Worm (Caenorhabditis elegans): Measurements from ENCODE around the gene F41G3.3.

The F41G3.3 gene

ce11 chrII:6783377-6783829 lies 27.1 kb downstream of the F41G3.3 start, which contains the start of gene gldi-2:
gldi-2 (plus strand) TSS chrII:6783427.
- TF ChIP-seq ets-7 (tag; optimal IDR thresholded peaks at IDR 0.05) (no peak), B0310.2 (tag; optimal IDR thresholded peaks at IDR 0.05) (no peak), hnd-1 (tag; optimal IDR thresholded peaks at IDR 0.05) (no peak), ama-1 (optimal IDR thresholded peaks at IDR 0.05) (no peak), hmg-4 (GFP tag; optimal IDR thresholded peaks at IDR 0.05) (no peak), scrt-1 (GFP tag; IDR thresholded peaks at IDR 0.05) (no peak)

DNA sequence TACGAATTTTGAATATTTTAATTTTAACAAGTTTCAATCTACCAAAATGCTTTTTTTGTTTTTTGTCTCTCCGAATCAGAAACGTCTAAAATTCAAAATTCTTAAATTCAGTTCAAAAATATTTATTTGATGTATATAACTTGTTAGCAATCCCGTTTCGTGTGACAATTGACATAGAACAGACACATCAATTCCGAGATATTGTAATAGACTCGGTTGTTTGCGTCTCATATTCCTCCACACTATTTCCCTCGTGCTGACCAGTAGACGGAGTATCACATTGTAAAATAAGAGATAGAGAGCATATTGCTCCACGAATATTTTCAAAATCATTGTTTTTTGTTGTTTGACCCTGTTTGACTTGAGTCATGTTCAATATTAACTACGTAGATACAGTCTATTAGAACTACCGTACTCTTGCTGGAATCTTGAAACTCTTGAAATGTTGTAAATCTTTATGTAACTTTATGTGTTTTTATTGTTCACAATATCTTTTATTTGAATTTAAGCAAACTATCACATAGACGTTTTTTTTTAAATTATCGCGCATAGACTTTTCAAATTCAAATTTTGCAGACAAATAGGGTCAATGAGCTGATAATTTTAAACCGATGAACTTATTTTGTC lies 32.5 kb downstream of the F41G3.3 start, which contains the start of gene T13C2.3:
Gene T13C2.3 (plus strand): TSS at position 577 of the 627 bp plus-strand sequence.
- TF ChIP-seq ets-7 (tag; optimal IDR thresholded peaks at IDR 0.05) (no peak), tbx-37 (GFP tag; conservative IDR thresholded peaks at IDR 0.05) (no peak), flt-1 (GFP tag; IDR thresholded peaks at IDR 0.05) (no peak), tbx-11 (GFP tag; IDR thresholded peaks at IDR 0.05) (no peak), hnd-1 (tag; optimal IDR thresholded peaks at IDR 0.05) (no peak), ceh-36 (tag; optimal IDR thresholded peaks at IDR 0.05) (no peak), B0310.2 (tag; optimal IDR thresholded peaks at IDR 0.05) (no peak), hmbx-1 (tag; optimal IDR thresholded peaks at IDR 0.05) (no peak), ama-1 (optimal IDR thresholded peaks at IDR 0.05) (no peak), ceh-13 (GFP tag; optimal IDR thresholded peaks at IDR 0.05) (no peak), tra-4 (tag; optimal IDR thresholded peaks at IDR 0.05) (no peak), scrt-1 (GFP tag; IDR thresholded peaks at IDR 0.05) (no peak), pes-1 (GFP tag; IDR thresholded peaks at IDR 0.05) (no peak), sea-1 (GFP tag; conservative IDR thresholded peaks at IDR 0.05) (no peak)

DNA sequence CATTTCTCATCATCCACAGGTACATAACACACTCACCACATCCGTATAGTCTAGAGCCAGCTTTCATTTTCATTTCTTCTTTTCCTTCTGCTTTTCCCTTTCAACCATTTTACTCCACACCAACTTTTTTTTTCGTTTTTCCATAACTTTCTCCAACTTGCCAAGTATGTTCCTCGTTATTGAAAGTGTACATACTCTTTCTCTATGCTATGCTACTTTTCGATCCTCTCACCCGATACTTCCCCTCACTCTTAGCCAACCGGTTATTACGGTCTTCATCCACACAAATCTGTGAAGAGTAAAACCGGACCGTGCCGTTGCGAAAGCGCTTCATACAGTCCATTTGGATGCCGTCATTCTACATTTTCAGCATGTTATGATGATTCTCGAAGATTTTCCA lies 35.6 kb downstream of the F41G3.3 start, which contains the start of gene T13C2.2:
Gene T13C2.2 (plus strand): TSS at position 301 of the 400 bp plus-strand sequence.
- no peak for TF ChIP-seq tra-4 (tag; optimal IDR thresholded peaks at IDR 0.05)
- no peak for TF ChIP-seq ets-7 (tag; optimal IDR thresholded peaks at IDR 0.05)
- TF ChIP-seq ceh-36 (tag; optimal IDR thresholded peaks at IDR 0.05), result no peak
- no peak for TF ChIP-seq scrt-1 (GFP tag; IDR thresholded peaks at IDR 0.05)
- TF ChIP-seq tbx-11 (GFP tag; IDR thresholded peaks at IDR 0.05), result no peak
- TF ChIP-seq tbx-37 (GFP tag; conservative IDR thresholded peaks at IDR 0.05), result no peak
- TF ChIP-seq hmg-4 (GFP tag; optimal IDR thresholded peaks at IDR 0.05), result no peak
- no peak for TF ChIP-seq flt-1 (GFP tag; IDR thresholded peaks at IDR 0.05)
- no peak for TF ChIP-seq hnd-1 (tag; optimal IDR thresholded peaks at IDR 0.05)
- no peak for TF ChIP-seq ama-1 (optimal IDR thresholded peaks at IDR 0.05)
- no peak for TF ChIP-seq sea-1 (GFP tag; conservative IDR thresholded peaks at IDR 0.05)
- no peak for TF ChIP-seq hmbx-1 (tag; optimal IDR thresholded peaks at IDR 0.05)
- no peak for TF ChIP-seq B0310.2 (tag; optimal IDR thresholded peaks at IDR 0.05)
- TF ChIP-seq ceh-13 (GFP tag; optimal IDR thresholded peaks at IDR 0.05), result no peak

ce11 chrII:6800104-6800711 lies 43.9 kb downstream of the F41G3.3 start, which contains the start of gene F31E8.4:
F31E8.4 (minus strand) TSS chrII:6800154.
- TF ChIP-seq scrt-1 (GFP tag; IDR thresholded peaks at IDR 0.05) (no peak), B0310.2 (tag; optimal IDR thresholded peaks at IDR 0.05) (no peak), ceh-36 (tag; optimal IDR thresholded peaks at IDR 0.05) (no peak), F13C5.2 (tag; optimal IDR thresholded peaks at IDR 0.05) (no peak), sea-1 (GFP tag; conservative IDR thresholded peaks at IDR 0.05) (no peak), hmbx-1 (tag; optimal IDR thresholded peaks at IDR 0.05) (no peak)

DNA sequence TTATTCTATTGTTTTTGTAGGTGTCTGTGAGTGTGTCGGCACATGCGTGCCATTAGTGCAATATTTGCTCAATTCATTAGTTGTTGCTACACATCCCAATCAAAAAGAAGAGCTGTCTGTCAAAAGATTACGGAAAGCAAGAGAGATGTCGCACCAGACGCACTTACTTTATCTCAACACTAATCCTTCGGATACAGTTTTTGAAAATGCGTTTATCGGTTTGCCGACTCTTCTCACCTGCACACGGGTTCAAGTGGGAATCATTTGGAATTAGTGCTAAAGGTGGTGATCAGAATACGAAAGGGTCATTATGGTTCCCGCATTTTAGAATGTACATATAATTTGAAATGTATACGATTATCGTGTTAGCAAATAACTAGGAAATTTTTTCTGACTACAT lies 44.9 kb downstream of the F41G3.3 start:
- TF ChIP-seq ceh-36 (tag; optimal IDR thresholded peaks at IDR 0.05) (peak; percentile 75), scrt-1 (GFP tag; IDR thresholded peaks at IDR 0.05) (no peak)

- no peak for TF ChIP-seq flt-1 (GFP tag; IDR thresholded peaks at IDR 0.05)
- no peak for TF ChIP-seq hmbx-1 (tag; optimal IDR thresholded peaks at IDR 0.05)
- TF ChIP-seq ama-1 (optimal IDR thresholded peaks at IDR 0.05), result no peak
- no peak for TF ChIP-seq B0310.2 (tag; optimal IDR thresholded peaks at IDR 0.05)
Measured at ce11 chrII:6803024-6803423, 46.7 kb downstream of the F41G3.3 start, which contains the start of gene tab-1. tab-1 (plus strand) TSS chrII:6803324.

ce11 chrII:6807162-6807561 lies 50.8 kb downstream of the F41G3.3 start, which contains the start of gene F31E8.5:
F31E8.5 (minus strand) TSS chrII:6807262.
- TF ChIP-seq aly-1 (tag; optimal IDR thresholded peaks at IDR 0.05), result no peak
- no peak for TF ChIP-seq hmbx-1 (tag; optimal IDR thresholded peaks at IDR 0.05)
- TF ChIP-seq ceh-13 (GFP tag; optimal IDR thresholded peaks at IDR 0.05), result no peak
- no peak for TF ChIP-seq scrt-1 (GFP tag; IDR thresholded peaks at IDR 0.05)
- TF ChIP-seq hnd-1 (tag; optimal IDR thresholded peaks at IDR 0.05), result no peak
- no peak for TF ChIP-seq pes-1 (GFP tag; IDR thresholded peaks at IDR 0.05)
- TF ChIP-seq B0310.2 (tag; optimal IDR thresholded peaks at IDR 0.05), result no peak
- TF ChIP-seq ets-7 (tag; optimal IDR thresholded peaks at IDR 0.05), result no peak

- TF ChIP-seq aly-1 (tag; optimal IDR thresholded peaks at IDR 0.05), result no peak
Measured at ce11 chrII:6808539-6808938, 52.2 kb downstream of the F41G3.3 start.

Data from whole organism, early embryonic.